Fruit fly (Drosophila melanogaster): ENCODE results near the gene CG3473.

Gene CG3473

dm6 chr2L:14556224-14556623 lies 7.3 kb downstream of the CG3473 start:
- TF ChIP-seq D1 (tag; optimal IDR thresholded peaks at IDR 0.05) (no peak), CG8301 (tag; optimal IDR thresholded peaks at IDR 0.05) (no peak), Ets98B (GFP tag; IDR thresholded peaks at IDR 0.05) (no peak), CG32121 (GFP tag; IDR thresholded peaks at IDR 0.05) (peak; percentile 17; the same call in 1 of the 2 replicates), CG15710 (tag; optimal IDR thresholded peaks at IDR 0.05) (no peak)

DNA sequence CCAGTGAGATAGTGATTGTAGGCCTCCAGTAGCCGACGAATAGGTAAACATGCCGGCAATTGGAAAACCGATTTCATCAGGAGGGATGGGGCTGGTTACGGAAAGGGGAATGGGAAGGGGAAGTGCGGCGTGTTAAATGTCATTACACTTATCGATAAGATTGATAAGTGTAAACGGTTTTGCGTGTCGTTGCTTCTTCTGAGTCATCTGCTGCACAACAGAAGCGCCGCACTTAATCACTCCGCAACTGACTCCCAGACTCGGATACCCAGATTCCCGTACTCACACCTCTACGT lies 9.0 kb downstream of the CG3473 start:
- TF ChIP-seq CG10348 (GFP tag; IDR thresholded peaks at IDR 0.05) = no peak
- peak; percentile 51 for TF ChIP-seq EcR (GFP tag; optimal IDR thresholded peaks at IDR 0.05)

- TF ChIP-seq D1 (tag; optimal IDR thresholded peaks at IDR 0.05) = peak; percentile 67
- peak; percentile 68 for TF ChIP-seq Pif1A (GFP tag; optimal IDR thresholded peaks at IDR 0.05)
- TF ChIP-seq Ets98B (GFP tag; IDR thresholded peaks at IDR 0.05) = peak; percentile 30; the same call in 1 of the 2 replicates
- peak; percentile 64 for TF ChIP-seq CG34367 (tag; optimal IDR thresholded peaks at IDR 0.05)
- peak; percentile 83 for TF ChIP-seq CG4496 (GFP tag; IDR thresholded peaks at IDR 0.05)
- peak; percentile 70 for TF ChIP-seq CG14655 (GFP tag; optimal IDR thresholded peaks at IDR 0.05)
- no peak for TF ChIP-seq CG10348 (GFP tag; IDR thresholded peaks at IDR 0.05)
- peak; percentile 59; the same call in 2 of the 3 replicates for TF ChIP-seq fd96Ca (GFP tag; IDR thresholded peaks at IDR 0.05)
- TF ChIP-seq EcR (GFP tag; optimal IDR thresholded peaks at IDR 0.05) = peak; percentile 72
- peak; percentile 90 for TF ChIP-seq Snoo (tag; optimal IDR thresholded peaks at IDR 0.05)
- TF ChIP-seq Pif1B (GFP tag; optimal IDR thresholded peaks at IDR 0.05) = peak; percentile 78
- peak; percentile 43; the same call in 1 of the 2 replicates for TF ChIP-seq CG32121 (GFP tag; IDR thresholded peaks at IDR 0.05)
- peak; percentile 79 for TF ChIP-seq CG9948 (tag; optimal IDR thresholded peaks at IDR 0.05)
- TF ChIP-seq CG13204 (GFP tag; optimal IDR thresholded peaks at IDR 0.05) = peak; percentile 49
- TF ChIP-seq rn (GFP tag; IDR thresholded peaks at IDR 0.05) = no peak
- no peak for TF ChIP-seq CG12605 (GFP tag; IDR thresholded peaks at IDR 0.05)
- peak; percentile 66 for TF ChIP-seq CG8301 (tag; optimal IDR thresholded peaks at IDR 0.05)
- peak; percentile 90 for TF ChIP-seq CG8159 (tag; optimal IDR thresholded peaks at IDR 0.05)
- peak; percentile 74 for TF ChIP-seq CG15710 (tag; optimal IDR thresholded peaks at IDR 0.05)
- peak; percentile 69 for TF ChIP-seq gl (tag; optimal IDR thresholded peaks at IDR 0.05)
- TF ChIP-seq CG17806 (tag; optimal IDR thresholded peaks at IDR 0.05) = peak; percentile 85
Observed at dm6 chr2L:14553868-14554591, 9.5 kb downstream of the CG3473 start.

DNA sequence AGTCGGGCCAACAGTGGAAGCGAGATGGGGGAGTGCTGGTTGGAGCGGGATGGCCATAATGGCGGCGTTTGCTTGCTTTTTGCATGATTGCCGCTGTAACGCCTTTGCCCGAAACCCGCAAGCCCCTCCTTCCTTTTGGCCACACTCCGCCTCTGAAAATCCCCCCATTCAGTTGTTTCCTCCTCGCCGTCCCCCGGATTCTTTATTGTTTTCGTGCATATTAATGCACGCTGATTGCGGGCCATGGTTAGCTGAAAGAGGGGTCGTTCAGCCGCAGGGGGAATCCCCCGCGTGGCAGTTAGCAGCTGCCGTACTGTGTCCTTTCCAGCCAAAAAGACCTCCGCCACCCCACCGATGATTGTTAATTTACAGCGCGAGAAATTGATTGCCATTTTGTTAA lies 10.7 kb downstream of the CG3473 start:
- TF ChIP-seq Pif1A (GFP tag; optimal IDR thresholded peaks at IDR 0.05) (no peak), D1 (tag; optimal IDR thresholded peaks at IDR 0.05) (no peak), Snoo (tag; optimal IDR thresholded peaks at IDR 0.05) (no peak), fd96Ca (GFP tag; IDR thresholded peaks at IDR 0.05) (0 out of 3 replicates have a peak, but pooled peaks have one; percentile 28)

DNA sequence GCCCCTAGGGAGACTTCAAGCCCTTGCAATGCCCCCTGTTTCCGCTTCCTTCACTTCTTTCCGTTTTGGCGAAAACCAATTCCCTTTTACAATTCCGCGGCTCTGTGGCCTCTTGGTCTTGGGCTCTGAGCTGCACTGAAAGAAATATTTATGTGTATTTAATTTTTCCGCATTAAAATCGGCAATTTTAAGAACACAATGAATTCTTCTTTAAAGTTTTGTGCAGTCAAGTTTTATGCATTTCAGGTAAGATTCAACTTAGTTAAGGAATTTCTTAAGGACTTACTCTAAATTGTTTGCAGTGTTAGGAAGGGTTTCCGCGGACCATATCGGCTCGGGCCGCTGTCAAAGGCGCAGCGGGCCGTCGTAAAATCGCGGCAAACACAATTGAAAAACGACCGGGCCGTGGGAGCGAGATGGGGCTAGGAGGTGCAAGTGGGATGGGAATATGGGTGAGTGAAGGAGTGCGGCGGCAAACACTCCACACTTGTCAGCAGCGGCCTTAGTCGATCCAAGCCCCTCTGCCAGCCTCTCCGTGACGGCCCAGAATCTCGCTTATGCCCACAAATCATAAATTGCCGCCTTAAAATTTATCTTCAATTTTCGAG lies 11.3 kb downstream of the CG3473 start:
- TF ChIP-seq gl (tag; optimal IDR thresholded peaks at IDR 0.05) (peak; percentile 88), CG34367 (tag; optimal IDR thresholded peaks at IDR 0.05) (peak; percentile 90), Ets98B (GFP tag; IDR thresholded peaks at IDR 0.05) (peak; percentile 44; the same call in 1 of the 2 replicates), Snoo (tag; optimal IDR thresholded peaks at IDR 0.05) (peak; percentile 91), CG15710 (tag; optimal IDR thresholded peaks at IDR 0.05) (peak; percentile 92), EcR (GFP tag; optimal IDR thresholded peaks at IDR 0.05) (peak; percentile 16), CG8301 (tag; optimal IDR thresholded peaks at IDR 0.05) (peak; percentile 76), CG8159 (tag; optimal IDR thresholded peaks at IDR 0.05) (peak; percentile 93), CG10348 (GFP tag; IDR thresholded peaks at IDR 0.05) (no peak), CG12605 (GFP tag; IDR thresholded peaks at IDR 0.05) (peak; percentile 72), CG14655 (GFP tag; optimal IDR thresholded peaks at IDR 0.05) (peak; percentile 87), D1 (tag; optimal IDR thresholded peaks at IDR 0.05) (peak; percentile 70), Pif1B (GFP tag; optimal IDR thresholded peaks at IDR 0.05) (peak; percentile 90), CG9948 (tag; optimal IDR thresholded peaks at IDR 0.05) (peak; percentile 92), Pif1A (GFP tag; optimal IDR thresholded peaks at IDR 0.05) (peak; percentile 93), CG32121 (GFP tag; IDR thresholded peaks at IDR 0.05) (peak; percentile 31; the same call in 1 of the 2 replicates), CG17806 (tag; optimal IDR thresholded peaks at IDR 0.05) (peak; percentile 95), CG13204 (GFP tag; optimal IDR thresholded peaks at IDR 0.05) (peak; percentile 73), rn (GFP tag; IDR thresholded peaks at IDR 0.05) (peak; percentile 72), fd96Ca (GFP tag; IDR thresholded peaks at IDR 0.05) (peak; percentile 80), CG4496 (GFP tag; IDR thresholded peaks at IDR 0.05) (peak; percentile 89)

DNA sequence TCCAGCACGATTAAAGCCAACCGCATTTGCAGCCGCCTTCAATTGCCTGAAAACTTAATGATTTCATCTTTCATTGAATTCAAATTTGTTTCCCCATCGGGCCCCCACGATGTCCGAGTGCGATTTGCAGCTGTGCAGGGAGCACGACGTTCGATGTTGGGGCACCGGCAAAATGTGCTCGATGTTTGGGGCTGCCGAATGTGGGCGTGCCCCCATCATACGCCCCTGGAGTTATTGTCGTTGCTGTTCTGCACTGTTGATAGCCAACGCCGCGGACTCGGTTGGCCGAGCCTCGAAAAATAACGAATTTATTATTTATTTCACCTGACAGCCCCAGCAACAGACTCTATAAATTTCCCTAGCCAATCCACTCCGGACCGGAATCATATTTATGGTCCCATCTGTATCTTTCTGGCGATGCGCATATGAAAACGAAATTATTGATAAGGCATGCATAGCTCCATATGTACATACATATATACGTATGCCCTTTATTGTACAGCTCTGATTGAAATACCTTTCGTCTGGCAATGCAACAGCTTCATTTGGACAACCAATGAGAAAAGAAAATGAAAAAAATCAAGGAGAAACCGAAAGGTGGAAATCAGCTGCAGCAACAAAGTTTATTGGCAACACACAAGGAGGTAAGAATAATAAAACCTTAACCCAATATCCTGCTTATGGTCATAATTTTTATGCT lies 12.7 kb downstream of the CG3473 start:
- TF ChIP-seq CG32121 (GFP tag; IDR thresholded peaks at IDR 0.05) (no peak), D1 (tag; optimal IDR thresholded peaks at IDR 0.05) (no peak), CG4496 (GFP tag; IDR thresholded peaks at IDR 0.05) (peak; percentile 79)
